Worm (Caenorhabditis elegans): ENCODE data around the gene alg-3.
A peak's percentile ranks its signal among the peaks of the same experiment; 100 is the strongest.

alg-3 gene

ce11 chrIV:11681905-11682304 is 22.1 kb upstream of the alg-3 start, which contains the start of gene ZK792.4:
Gene ZK792.4 (minus strand): TSS chrIV:11682005.
- TF ChIP-seq ceh-13 (GFP tag; optimal IDR thresholded peaks at IDR 0.05) (no peak), F13C5.2 (tag; optimal IDR thresholded peaks at IDR 0.05) (no peak), flt-1 (GFP tag; IDR thresholded peaks at IDR 0.05) (no peak), ceh-36 (tag; optimal IDR thresholded peaks at IDR 0.05) (no peak), pes-1 (GFP tag; IDR thresholded peaks at IDR 0.05) (no peak), ama-1 (optimal IDR thresholded peaks at IDR 0.05) (no peak), scrt-1 (GFP tag; IDR thresholded peaks at IDR 0.05) (no peak), tra-4 (tag; optimal IDR thresholded peaks at IDR 0.05) (no peak), tbx-11 (GFP tag; IDR thresholded peaks at IDR 0.05) (no peak), hnd-1 (tag; optimal IDR thresholded peaks at IDR 0.05) (no peak), hmbx-1 (tag; optimal IDR thresholded peaks at IDR 0.05) (no peak)

- TF ChIP-seq tbx-11 (GFP tag; IDR thresholded peaks at IDR 0.05) = no peak
- no peak for TF ChIP-seq aly-1 (tag; optimal IDR thresholded peaks at IDR 0.05)
- TF ChIP-seq scrt-1 (GFP tag; IDR thresholded peaks at IDR 0.05) = no peak
- TF ChIP-seq hmbx-1 (tag; optimal IDR thresholded peaks at IDR 0.05) = no peak
- TF ChIP-seq pes-1 (GFP tag; IDR thresholded peaks at IDR 0.05) = no peak
Observed at ce11 chrIV:11688018-11688417, 16.0 kb upstream of the alg-3 start, which contains the start of gene ZK792.5. Gene ZK792.5 (minus strand): TSS chrIV:11688118.

DNA sequence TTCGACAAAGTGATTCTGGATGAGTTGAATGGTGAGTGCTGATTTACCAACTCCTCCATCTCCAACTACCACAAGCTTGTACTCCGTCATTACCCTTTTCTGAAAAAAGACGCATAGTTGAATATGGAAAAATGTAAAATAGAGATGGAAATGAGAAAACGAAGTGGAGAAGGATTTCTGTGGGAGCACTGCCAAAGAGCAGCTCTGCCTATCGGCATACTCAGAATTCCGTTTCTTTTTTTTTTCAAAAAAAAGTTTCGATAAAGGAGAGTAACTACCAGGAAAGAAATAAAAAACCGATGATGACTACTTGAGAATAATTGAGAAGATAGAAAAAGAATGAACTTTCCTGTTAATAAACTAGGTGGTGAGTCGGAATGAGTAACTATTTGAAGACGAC is 13.1 kb upstream of the alg-3 start, which contains the start of gene let-60:
Gene let-60, minus strand, starts transcription at position 101 of the 400 bp plus-strand sequence.
- TF ChIP-seq ceh-36 (tag; optimal IDR thresholded peaks at IDR 0.05) (no peak), aly-1 (tag; optimal IDR thresholded peaks at IDR 0.05) (no peak), B0310.2 (tag; optimal IDR thresholded peaks at IDR 0.05) (no peak), hmg-4 (GFP tag; optimal IDR thresholded peaks at IDR 0.05) (no peak), tbx-11 (GFP tag; IDR thresholded peaks at IDR 0.05) (no peak), ama-1 (optimal IDR thresholded peaks at IDR 0.05) (no peak), pes-1 (GFP tag; IDR thresholded peaks at IDR 0.05) (no peak), scrt-1 (GFP tag; IDR thresholded peaks at IDR 0.05) (no peak), tbx-37 (GFP tag; conservative IDR thresholded peaks at IDR 0.05) (no peak), sea-1 (GFP tag; conservative IDR thresholded peaks at IDR 0.05) (no peak), flt-1 (GFP tag; IDR thresholded peaks at IDR 0.05) (no peak), hmbx-1 (tag; optimal IDR thresholded peaks at IDR 0.05) (no peak), F13C5.2 (tag; optimal IDR thresholded peaks at IDR 0.05) (no peak)

- TF ChIP-seq hnd-1 (tag; optimal IDR thresholded peaks at IDR 0.05) = no peak
- no peak for TF ChIP-seq ama-1 (optimal IDR thresholded peaks at IDR 0.05)
Observed at ce11 chrIV:11691524-11691923, 12.5 kb upstream of the alg-3 start.

- TF ChIP-seq ceh-36 (tag; optimal IDR thresholded peaks at IDR 0.05) = no peak
- TF ChIP-seq aly-1 (tag; optimal IDR thresholded peaks at IDR 0.05) = peak; percentile 35
- TF ChIP-seq hmbx-1 (tag; optimal IDR thresholded peaks at IDR 0.05) = no peak
- peak; percentile 82 for TF ChIP-seq hmg-4 (GFP tag; optimal IDR thresholded peaks at IDR 0.05)
- 0 out of 2 replicates have a peak, but pooled peaks have one; percentile 38 for TF ChIP-seq pes-1 (GFP tag; IDR thresholded peaks at IDR 0.05)
- TF ChIP-seq hnd-1 (tag; optimal IDR thresholded peaks at IDR 0.05) = no peak
- peak; percentile 48 for TF ChIP-seq F13C5.2 (tag; optimal IDR thresholded peaks at IDR 0.05)
Observed at ce11 chrIV:11692071-11692673, 11.9 kb upstream of the alg-3 start.

ce11 chrIV:11693493-11693892 is 10.6 kb upstream of the alg-3 start, which contains the start of gene ZK792.12:
Gene ZK792.12 (plus strand): TSS chrIV:11693793.
- TF ChIP-seq pes-1 (GFP tag; IDR thresholded peaks at IDR 0.05) (no peak), tra-4 (tag; optimal IDR thresholded peaks at IDR 0.05) (no peak), ceh-36 (tag; optimal IDR thresholded peaks at IDR 0.05) (no peak), ets-7 (tag; optimal IDR thresholded peaks at IDR 0.05) (no peak), hmg-4 (GFP tag; optimal IDR thresholded peaks at IDR 0.05) (no peak), B0310.2 (tag; optimal IDR thresholded peaks at IDR 0.05) (no peak), tbx-11 (GFP tag; IDR thresholded peaks at IDR 0.05) (no peak), tbx-37 (GFP tag; conservative IDR thresholded peaks at IDR 0.05) (no peak), ceh-13 (GFP tag; optimal IDR thresholded peaks at IDR 0.05) (no peak), hnd-1 (tag; optimal IDR thresholded peaks at IDR 0.05) (no peak), scrt-1 (GFP tag; IDR thresholded peaks at IDR 0.05) (no peak), flt-1 (GFP tag; IDR thresholded peaks at IDR 0.05) (no peak), sea-1 (GFP tag; conservative IDR thresholded peaks at IDR 0.05) (no peak)

DNA sequence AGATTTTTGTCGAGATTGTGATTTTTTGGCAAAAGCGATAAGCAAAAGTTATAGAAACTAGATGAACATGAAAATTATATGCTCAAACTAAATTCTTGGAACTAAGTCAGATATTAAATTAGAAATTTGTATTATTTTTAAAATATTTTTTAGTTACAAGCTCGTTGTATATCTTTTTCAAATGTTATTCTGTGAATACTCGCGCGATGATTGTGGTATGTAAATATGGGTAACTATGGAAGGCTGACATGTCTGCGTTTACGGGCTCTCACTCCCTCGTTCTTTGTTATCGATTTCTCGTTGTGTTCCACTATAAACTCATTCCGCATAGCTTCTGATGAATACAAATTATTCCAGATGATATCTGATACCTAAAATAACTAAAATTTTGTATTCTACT is 9.9 kb upstream of the alg-3 start, which contains the start of gene ZK792.7:
Gene ZK792.7, plus strand, starts transcription at position 301 of the 400 bp plus-strand sequence.
- TF ChIP-seq pes-1 (GFP tag; IDR thresholded peaks at IDR 0.05) = no peak
- no peak for TF ChIP-seq sea-1 (GFP tag; conservative IDR thresholded peaks at IDR 0.05)
- TF ChIP-seq ceh-13 (GFP tag; optimal IDR thresholded peaks at IDR 0.05) = no peak
- no peak for TF ChIP-seq hnd-1 (tag; optimal IDR thresholded peaks at IDR 0.05)
- no peak for TF ChIP-seq ets-7 (tag; optimal IDR thresholded peaks at IDR 0.05)
- TF ChIP-seq hmg-4 (GFP tag; optimal IDR thresholded peaks at IDR 0.05) = no peak
- no peak for TF ChIP-seq F13C5.2 (tag; optimal IDR thresholded peaks at IDR 0.05)

DNA sequence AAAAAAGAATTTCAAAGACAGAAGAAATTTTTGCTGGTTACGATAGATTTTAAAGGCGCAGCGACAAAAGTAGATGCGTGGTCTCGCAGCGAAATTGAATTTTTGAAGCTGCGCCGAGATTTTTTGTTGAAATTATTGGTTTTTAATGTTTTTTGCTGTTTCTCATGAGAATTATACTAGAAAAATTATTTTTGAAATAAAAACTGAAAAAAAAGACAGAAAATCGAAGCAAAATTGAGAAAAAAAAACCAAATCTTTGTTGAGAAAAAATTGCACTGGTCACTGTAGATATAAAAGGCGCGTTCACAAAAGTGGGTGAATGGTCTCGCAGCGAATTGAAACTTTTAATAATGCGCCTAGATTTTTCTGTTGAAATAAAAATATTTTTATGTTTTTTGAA is 8.4 kb upstream of the alg-3 start:
- TF ChIP-seq pes-1 (GFP tag; IDR thresholded peaks at IDR 0.05) (no peak), ceh-13 (GFP tag; optimal IDR thresholded peaks at IDR 0.05) (no peak), ama-1 (optimal IDR thresholded peaks at IDR 0.05) (no peak), tbx-37 (GFP tag; conservative IDR thresholded peaks at IDR 0.05) (no peak), B0310.2 (tag; optimal IDR thresholded peaks at IDR 0.05) (no peak), hnd-1 (tag; optimal IDR thresholded peaks at IDR 0.05) (no peak), sea-1 (GFP tag; conservative IDR thresholded peaks at IDR 0.05) (no peak), scrt-1 (GFP tag; IDR thresholded peaks at IDR 0.05) (no peak), tra-4 (tag; optimal IDR thresholded peaks at IDR 0.05) (no peak), flt-1 (GFP tag; IDR thresholded peaks at IDR 0.05) (no peak), hmbx-1 (tag; optimal IDR thresholded peaks at IDR 0.05) (no peak), hmg-4 (GFP tag; optimal IDR thresholded peaks at IDR 0.05) (no peak), ceh-36 (tag; optimal IDR thresholded peaks at IDR 0.05) (no peak), F13C5.2 (tag; optimal IDR thresholded peaks at IDR 0.05) (no peak), aly-1 (tag; optimal IDR thresholded peaks at IDR 0.05) (no peak), ets-7 (tag; optimal IDR thresholded peaks at IDR 0.05) (no peak), tbx-11 (GFP tag; IDR thresholded peaks at IDR 0.05) (no peak)
